Fruit fly (Drosophila melanogaster): Measurements from ENCODE around the gene AlaRS-m.

- TF ChIP-seq EcR (GFP tag; optimal IDR thresholded peaks at IDR 0.05) (no peak), CG8478 (optimal IDR thresholded peaks at IDR 0.05) (no peak)
These were observed 37.2 kb downstream of the AlaRS-m start for dm6 chr3L:5182994-5183566.
